Fruit fly (Drosophila melanogaster): ENCODE results near the gene CG1552.

dm6 chrX:11083007-11083406 is 29.7 kb upstream of the CG1552 start:
- TF ChIP-seq CG8632 (GFP tag; optimal IDR thresholded peaks at IDR 0.05) (no peak), CG6854 (GFP tag; optimal IDR thresholded peaks at IDR 0.05) (no peak), CG16779 (tag; optimal IDR thresholded peaks at IDR 0.05) (no peak), topi (GFP tag; optimal IDR thresholded peaks at IDR 0.05) (no peak), cyc (GFP tag; optimal IDR thresholded peaks at IDR 0.05) (no peak), Met (GFP tag; optimal IDR thresholded peaks at IDR 0.05) (no peak), acj6 (GFP tag; optimal IDR thresholded peaks at IDR 0.05) (no peak), Lpt (GFP tag; optimal IDR thresholded peaks at IDR 0.05) (no peak)

All from whole organism, prepupa.